Worm (Caenorhabditis elegans): ENCODE measurements around the gene gap-2.

gap-2 gene

DNA sequence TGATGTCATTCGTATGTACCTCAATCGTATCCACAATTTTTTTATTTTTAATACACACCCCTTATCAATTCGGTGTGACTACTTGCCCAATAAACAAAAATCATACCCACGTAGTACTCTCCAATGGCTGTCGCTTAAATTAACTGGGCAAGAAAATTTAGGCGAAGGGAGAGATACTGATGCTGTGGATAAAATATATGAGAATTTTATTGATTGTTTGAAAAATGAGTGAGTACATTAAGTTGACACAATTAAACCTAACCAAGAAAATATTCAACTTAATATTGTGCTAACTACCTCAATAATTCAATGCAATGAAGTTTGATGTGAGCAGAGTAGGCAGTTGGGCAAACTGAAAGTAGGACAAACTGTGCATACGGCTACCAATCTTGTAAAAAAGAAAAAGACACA is 6.5 kb upstream of the gap-2 start:
- TF ChIP-seq dao-5 (tag; optimal IDR thresholded peaks at IDR 0.05) (peak; percentile 94), W03F9.2 (tag; optimal IDR thresholded peaks at IDR 0.05) (peak; percentile 98), him-1 (tag; optimal IDR thresholded peaks at IDR 0.05) (peak; percentile 100)

DNA sequence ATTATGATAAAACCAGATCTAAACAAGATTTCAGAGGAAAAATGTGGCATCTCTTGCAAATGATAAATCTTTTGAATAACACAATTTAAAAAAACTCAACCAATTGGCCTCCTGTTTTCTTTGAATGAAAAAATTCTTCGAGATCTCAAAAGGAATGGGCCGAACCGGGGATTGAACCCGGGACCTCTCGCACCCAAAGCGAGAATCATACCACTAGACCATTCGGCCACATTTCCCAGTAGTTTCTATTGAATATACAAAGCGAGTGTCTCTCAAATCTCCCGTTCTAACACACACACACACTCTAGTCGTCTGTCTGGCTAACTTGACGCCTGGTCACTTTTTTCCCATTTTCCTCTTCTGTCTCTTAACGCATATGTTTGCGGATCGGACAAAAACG is 4.7 kb upstream of the gap-2 start:
- TF ChIP-seq him-1 (tag; optimal IDR thresholded peaks at IDR 0.05) (peak; percentile 86), W03F9.2 (tag; optimal IDR thresholded peaks at IDR 0.05) (peak; percentile 69), dao-5 (tag; optimal IDR thresholded peaks at IDR 0.05) (peak; percentile 73)

DNA sequence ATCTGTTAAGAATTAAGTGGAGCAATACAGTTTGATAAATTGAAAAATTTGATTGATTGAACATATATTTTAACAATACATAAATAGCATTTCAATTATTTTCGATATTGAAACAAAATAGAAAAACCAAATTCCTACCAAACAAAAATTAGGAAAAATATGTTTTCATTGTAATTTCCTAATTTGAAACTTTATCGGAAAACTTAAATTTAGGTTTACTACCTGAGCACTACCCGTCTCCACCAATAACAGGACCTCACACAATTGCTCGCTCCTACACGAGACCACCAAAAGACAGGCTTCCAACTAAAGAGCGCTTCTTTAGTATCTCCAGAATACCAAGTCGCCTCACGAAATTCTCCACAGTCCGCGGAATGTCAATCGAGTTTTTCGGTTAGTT is 4.5 kb downstream of the gap-2 start:
- no peak for TF ChIP-seq him-1 (tag; optimal IDR thresholded peaks at IDR 0.05)
- no peak for TF ChIP-seq W03F9.2 (tag; optimal IDR thresholded peaks at IDR 0.05)
- no peak for TF ChIP-seq dao-5 (tag; optimal IDR thresholded peaks at IDR 0.05)

DNA sequence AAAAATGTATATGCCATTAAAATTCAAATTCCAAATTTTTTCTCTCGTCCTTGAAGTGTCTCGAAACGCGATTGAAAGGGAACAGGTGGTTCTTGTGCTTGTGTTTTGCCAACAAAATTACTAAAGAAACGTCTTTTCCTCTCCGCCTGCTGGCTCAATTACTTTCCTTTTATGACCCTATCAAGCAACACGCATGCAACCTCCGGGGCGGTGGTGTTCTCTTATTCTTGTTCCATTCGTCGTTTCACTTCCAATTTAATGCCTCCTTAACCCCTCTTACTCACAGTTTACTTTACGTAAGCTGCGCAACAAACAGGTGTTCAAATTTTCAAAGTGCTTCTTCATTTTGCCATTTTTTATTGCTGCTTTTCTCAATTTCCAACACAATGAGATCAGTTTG is 11.5 kb downstream of the gap-2 start:
- TF ChIP-seq W03F9.2 (tag; optimal IDR thresholded peaks at IDR 0.05) (no peak), him-1 (tag; optimal IDR thresholded peaks at IDR 0.05) (no peak), dao-5 (tag; optimal IDR thresholded peaks at IDR 0.05) (no peak)

DNA sequence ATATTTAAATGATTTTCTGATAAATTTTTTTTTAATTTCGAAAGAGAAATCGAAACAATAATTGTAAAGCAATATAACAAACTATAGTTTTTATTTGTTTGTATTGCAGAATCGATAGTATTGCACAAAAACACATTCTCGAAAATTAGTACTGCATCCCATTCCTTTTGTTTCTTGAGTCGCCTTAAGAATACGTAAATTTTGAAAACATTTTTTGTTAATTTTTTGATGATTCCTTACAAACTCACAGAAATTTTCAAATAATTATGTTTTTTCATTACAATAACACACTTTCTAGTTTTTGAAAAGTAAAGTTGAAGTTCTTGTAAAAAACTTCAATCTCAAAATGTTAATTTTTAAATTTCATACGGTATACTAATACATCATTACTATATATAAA is 13.9 kb downstream of the gap-2 start:
- TF ChIP-seq dao-5 (tag; optimal IDR thresholded peaks at IDR 0.05) (no peak), him-1 (tag; optimal IDR thresholded peaks at IDR 0.05) (no peak), W03F9.2 (tag; optimal IDR thresholded peaks at IDR 0.05) (no peak)

DNA sequence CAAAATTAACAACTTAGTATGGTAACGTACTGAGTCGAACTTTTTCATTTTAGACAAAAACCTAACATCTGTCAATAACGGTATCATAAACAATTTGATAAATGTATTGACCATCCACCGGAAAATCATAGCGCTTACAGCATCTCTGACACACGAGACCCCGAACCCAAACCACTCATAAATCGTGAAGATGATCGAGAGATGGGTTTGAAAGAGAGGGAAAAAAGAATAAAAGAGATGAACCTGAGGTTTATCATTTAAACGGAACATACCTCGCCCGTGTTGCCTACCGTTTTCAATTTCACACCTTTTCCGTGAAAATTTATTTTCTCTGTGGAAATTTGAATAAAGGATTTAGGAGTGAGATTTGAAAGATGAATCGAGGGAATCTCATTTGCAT is 17.3 kb downstream of the gap-2 start:
- TF ChIP-seq dao-5 (tag; optimal IDR thresholded peaks at IDR 0.05), result no peak
- no peak for TF ChIP-seq W03F9.2 (tag; optimal IDR thresholded peaks at IDR 0.05)
- TF ChIP-seq him-1 (tag; optimal IDR thresholded peaks at IDR 0.05), result no peak

DNA sequence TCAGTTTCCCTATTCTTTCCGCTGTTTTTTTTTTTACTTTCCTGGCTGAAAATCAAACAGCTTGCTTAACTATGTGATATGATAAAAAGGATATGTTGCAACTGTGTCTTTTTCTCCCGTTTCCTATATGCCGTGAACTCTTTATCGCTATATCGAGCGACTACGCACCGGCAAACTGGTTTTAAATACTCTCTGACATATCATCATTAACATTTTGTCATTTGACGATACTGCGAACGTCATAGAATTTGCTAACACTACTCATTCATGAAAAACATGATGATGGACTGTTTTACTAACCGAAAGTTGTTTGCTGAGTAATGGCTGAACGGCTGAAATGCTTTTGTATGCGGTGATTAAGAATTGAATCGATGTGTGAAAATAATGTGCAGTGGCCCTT is 19.2 kb downstream of the gap-2 start:
- TF ChIP-seq him-1 (tag; optimal IDR thresholded peaks at IDR 0.05), result no peak

DNA sequence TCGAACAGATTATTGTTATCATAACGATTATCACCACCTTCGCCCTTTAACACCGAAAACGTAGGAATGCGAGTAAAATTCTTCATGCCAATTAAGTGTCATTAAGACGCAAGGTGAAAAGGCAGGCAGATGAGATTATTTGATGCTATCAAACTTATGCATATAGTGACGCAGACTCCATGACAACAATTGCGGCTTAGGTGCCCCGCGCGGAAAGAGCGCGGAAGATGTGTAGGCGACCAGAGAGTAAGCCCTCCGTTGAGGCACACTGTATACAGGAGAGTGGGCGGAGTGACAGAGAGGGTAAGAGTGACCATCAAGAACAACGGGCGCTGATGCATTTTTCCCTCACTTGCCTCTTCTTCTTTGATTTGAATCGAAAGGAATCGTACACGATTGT is 22.4 kb downstream of the gap-2 start:
- no peak for TF ChIP-seq dao-5 (tag; optimal IDR thresholded peaks at IDR 0.05)

DNA sequence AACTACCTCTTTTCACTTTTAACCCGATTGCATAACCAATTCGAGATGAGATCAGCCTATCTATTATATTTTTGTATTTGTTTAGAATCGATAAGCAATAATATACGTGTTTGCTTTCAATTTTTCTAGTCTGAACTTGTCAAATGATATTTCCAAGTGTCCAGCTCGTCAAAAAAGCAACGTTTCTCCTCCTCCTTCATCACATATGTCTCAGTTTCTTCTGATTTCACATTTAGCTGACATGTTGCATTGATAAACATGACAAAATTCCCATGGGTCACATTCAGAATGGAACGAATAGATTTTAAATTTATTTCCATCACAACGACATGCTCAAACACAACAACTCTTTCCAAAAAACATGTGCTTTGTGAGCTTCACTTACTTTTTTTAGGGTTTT is 27.1 kb downstream of the gap-2 start:
- TF ChIP-seq W03F9.2 (tag; optimal IDR thresholded peaks at IDR 0.05) (no peak), him-1 (tag; optimal IDR thresholded peaks at IDR 0.05) (no peak), dao-5 (tag; optimal IDR thresholded peaks at IDR 0.05) (no peak)

DNA sequence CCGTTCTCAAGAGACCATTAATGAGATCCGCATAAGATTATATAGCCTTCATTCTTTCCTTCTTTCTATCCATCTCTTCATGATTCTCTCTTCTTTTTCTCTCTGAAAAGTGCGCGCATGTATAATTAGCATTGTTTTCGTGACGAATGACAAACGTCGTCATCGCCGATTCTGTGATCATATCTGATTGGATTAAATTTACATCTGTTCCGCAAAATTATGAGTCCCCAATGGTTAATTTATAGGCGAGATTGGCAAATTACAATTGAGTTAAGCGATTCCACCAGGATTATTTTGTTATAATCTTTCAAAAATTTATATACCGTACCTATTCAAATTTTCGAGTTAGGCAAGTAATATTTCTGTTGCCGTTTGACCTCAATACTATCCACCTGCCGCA is 32.0 kb downstream of the gap-2 start:
- TF ChIP-seq him-1 (tag; optimal IDR thresholded peaks at IDR 0.05), result no peak
- no peak for TF ChIP-seq dao-5 (tag; optimal IDR thresholded peaks at IDR 0.05)
- no peak for TF ChIP-seq W03F9.2 (tag; optimal IDR thresholded peaks at IDR 0.05)

DNA sequence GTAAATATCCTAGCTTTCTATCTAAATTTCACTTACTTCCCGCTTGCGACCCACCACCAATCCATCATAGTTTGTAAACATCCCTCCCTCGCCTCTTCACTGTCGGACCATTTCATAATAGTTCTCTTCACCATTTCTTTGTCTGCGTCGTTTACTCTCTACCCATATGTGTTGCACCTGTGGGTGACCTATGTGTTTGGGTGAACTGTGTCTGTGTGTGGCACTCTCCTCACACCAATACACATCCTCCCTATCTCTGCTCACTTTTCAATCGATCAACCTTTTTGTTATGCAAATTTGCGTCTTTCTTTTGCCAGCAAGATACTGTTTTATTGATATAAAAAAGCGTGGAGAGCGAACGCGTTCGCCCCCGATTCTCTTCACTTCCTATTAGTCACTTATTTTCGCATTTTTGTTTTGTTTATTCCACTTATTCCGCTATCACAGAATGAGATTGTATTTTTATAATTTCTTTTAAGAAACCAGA is 32.7 kb downstream of the gap-2 start:
- no peak for TF ChIP-seq dao-5 (tag; optimal IDR thresholded peaks at IDR 0.05)
- TF ChIP-seq him-1 (tag; optimal IDR thresholded peaks at IDR 0.05), result no peak
- TF ChIP-seq W03F9.2 (tag; optimal IDR thresholded peaks at IDR 0.05), result no peak

DNA sequence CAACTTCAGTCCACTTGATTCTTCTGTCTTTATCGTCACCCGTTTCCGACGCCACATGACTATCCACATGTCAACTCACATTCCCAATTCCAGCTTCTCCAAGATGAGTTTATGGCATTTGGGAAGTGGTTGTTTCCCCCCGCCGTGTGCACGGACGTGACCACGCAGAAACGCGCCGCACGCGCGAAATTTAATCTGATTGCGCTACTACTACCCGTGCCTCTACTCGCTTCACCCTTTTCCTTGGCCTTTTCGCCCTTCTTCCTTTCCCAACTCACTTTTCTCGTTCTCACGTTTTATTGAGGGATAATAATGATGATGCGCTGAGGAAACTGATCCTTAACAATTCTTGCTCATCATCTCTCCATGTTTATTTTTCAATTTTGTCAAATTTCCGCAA is 34.1 kb downstream of the gap-2 start:
- TF ChIP-seq W03F9.2 (tag; optimal IDR thresholded peaks at IDR 0.05) (no peak), him-1 (tag; optimal IDR thresholded peaks at IDR 0.05) (no peak), dao-5 (tag; optimal IDR thresholded peaks at IDR 0.05) (no peak)

DNA sequence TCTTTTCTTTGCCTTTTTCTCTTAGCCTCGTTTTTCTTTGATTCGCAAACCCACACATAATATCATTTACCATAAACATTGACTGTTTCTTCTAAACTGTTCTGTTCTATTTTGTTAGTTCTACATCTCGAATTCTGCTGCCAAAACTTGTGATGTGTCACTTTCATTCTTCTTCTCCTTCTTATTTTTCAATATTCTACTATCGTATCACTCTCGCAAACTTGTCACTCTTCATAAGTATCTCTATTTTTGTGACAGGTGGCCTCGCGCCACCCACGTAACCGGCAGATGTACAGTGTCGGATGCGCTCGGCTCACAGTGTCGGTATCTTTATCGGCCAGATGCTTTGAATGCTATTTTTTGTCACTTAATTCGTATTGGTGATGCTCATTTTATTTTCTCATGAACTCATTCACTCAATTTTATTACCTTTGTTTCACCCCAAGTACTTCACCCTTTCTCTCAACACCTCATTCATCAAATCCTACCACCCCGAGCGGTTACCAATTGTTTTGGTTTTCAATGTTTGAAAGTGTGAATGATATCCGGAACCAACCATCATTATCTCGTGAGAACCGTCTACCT is 36.2 kb downstream of the gap-2 start:
- TF ChIP-seq dao-5 (tag; optimal IDR thresholded peaks at IDR 0.05), result no peak

DNA sequence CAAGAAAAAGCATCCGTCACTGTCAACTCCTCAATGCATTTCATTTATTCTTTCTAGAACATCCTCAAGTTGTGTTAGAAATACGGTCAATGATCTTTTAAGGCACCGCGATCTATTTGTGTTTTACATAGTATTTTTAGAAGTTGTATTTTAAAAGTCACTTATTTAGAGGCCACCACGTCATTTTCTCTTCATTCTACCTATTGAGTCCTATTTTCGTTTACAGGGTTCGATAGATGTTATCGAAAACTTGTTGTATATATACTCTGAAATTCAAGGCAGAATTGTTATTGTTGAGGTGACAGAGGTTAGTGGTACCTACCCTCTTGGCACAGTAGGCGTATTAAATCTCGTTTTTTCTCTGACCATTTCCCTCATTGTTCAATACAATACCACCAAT is 37.2 kb downstream of the gap-2 start:
- no peak for TF ChIP-seq W03F9.2 (tag; optimal IDR thresholded peaks at IDR 0.05)
- no peak for TF ChIP-seq him-1 (tag; optimal IDR thresholded peaks at IDR 0.05)
- TF ChIP-seq dao-5 (tag; optimal IDR thresholded peaks at IDR 0.05), result no peak

DNA sequence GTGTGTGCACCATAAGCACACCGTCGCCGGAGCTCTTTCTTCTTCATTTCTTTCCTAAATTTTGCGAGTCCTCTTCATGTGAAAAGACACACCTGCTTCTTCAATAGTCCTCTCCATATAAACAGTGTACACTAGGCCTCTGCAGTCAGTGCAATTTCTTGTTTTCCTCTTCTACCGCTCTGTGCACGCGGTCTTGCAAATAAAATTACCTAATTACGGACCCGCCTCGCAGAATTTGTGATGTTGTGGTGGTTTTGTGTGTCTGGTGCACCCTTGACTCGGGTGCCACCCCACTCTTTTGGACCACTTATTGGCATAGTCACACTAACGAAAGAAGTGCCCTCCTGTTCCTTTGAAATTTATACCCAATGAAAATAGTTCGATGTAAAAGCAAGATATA is 37.7 kb downstream of the gap-2 start:
- no peak for TF ChIP-seq dao-5 (tag; optimal IDR thresholded peaks at IDR 0.05)
- no peak for TF ChIP-seq W03F9.2 (tag; optimal IDR thresholded peaks at IDR 0.05)
- TF ChIP-seq him-1 (tag; optimal IDR thresholded peaks at IDR 0.05), result no peak

DNA sequence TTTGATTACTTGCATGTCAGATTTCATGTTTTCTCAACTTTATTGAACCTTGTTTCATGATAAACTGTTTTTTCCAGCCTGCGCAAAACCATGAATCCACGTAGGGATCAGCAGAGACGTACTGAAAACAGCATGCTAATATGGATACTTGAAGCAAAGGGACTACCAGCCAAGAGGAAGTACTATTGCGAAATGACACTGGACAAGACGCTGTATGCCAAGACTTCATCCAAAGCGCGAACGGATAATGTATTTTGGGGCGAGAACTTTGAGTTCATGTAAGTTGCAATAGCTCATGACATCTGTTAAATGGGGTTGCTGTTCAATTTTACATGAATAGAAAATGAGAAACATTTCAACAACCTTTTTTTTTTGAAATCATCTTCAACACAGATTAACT is 38.2 kb downstream of the gap-2 start:
- TF ChIP-seq W03F9.2 (tag; optimal IDR thresholded peaks at IDR 0.05), result no peak

All from whole organism, L4/young adult.